Worm (Caenorhabditis elegans): ENCODE results near the gene ant-1.3.

ce11 chrIV:9669969-9670368, 39.1 kb downstream of the ant-1.3 start:
- TF ChIP-seq sdc-2 (tag; optimal IDR thresholded peaks at IDR 0.05) (no peak), ceh-22 (tag; optimal IDR thresholded peaks at IDR 0.05) (no peak), ceh-2 (tag; optimal IDR thresholded peaks at IDR 0.05) (no peak), pros-1 (tag; optimal IDR thresholded peaks at IDR 0.05) (no peak), nhr-232 (tag; optimal IDR thresholded peaks at IDR 0.05) (no peak), elt-2 (tag; optimal IDR thresholded peaks at IDR 0.05) (no peak), C38D4.7 (GFP tag; optimal IDR thresholded peaks at IDR 0.05) (no peak), unc-55 (GFP tag; optimal IDR thresholded peaks at IDR 0.05) (no peak), ceh-9 (tag; optimal IDR thresholded peaks at IDR 0.05) (no peak), lin-11 (tag; optimal IDR thresholded peaks at IDR 0.05) (no peak), ahr-1 (tag; optimal IDR thresholded peaks at IDR 0.05) (no peak)

Data from whole organism, late embryonic.